Worm (Caenorhabditis elegans): ENCODE measurements around the gene K02C4.3.

Gene K02C4.3

DNA sequence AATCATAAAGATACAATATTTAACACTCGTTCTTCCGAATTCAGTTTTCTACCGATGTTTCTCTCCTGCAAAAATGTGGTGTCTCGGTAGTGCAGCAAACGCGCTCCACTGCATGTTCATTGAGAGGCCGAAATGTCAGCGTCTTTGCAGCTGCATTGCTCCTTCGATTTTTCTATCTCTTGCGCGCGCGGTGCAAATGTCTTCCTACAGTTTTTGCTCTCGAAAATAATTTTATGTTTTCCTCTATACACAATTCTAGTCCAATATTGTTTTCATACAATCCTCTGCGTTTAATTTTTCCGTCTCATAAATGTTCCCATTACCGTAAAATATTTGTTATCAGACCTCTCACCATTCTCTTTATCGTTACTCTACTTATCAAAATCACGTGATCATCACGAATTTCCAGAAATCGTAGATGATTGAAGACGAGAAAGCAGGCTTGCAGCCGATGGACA lies 24.3 kb downstream of the K02C4.3 start, which contains the start of gene ufd-2:
Gene ufd-2, plus strand, starts transcription at position 408 of the 458 bp plus-strand sequence.
- no peak for TF ChIP-seq unc-62 (GFP tag; optimal IDR thresholded peaks at IDR 0.05)

DNA sequence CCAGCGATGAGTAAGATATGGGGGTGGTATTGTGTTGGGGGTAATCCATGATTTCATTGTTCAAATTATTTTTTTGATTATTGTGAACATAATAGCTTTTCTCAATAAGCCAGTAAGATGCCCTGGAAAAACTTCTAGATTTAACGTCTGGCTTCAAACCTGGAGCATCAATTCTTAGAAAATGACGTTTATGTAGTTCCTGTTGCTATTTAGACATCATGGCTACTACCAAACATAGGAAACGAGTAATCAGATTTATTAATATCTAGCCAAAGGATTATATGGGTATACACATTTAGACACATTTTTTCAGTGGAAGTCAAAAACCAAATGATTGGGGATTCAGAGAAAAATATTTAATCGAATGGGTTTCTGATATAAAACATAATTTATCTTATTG lies 27.1 kb downstream of the K02C4.3 start:
- TF ChIP-seq unc-62 (GFP tag; optimal IDR thresholded peaks at IDR 0.05) = no peak

DNA sequence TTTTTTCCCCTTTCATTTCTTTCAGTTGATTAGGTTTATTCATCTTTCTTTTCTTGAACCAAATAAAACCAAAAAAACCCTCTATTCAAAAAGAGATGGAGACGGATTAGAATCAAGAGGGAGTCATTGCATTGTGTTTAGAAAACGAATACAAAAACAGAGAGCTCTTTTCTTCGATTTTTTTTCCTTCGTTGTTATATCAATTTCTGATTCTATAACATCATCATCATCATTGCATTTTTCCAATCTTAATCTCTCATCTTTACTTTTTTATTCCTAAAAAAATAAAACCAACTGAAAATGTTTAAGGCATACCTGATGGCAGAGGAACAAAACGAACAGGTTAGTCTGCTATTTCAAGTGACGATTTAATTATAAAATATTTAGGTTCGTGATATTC lies 27.9 kb downstream of the K02C4.3 start, which contains the start of gene T05H10.8:
Gene T05H10.8, plus strand, starts transcription at position 301 of the 400 bp plus-strand sequence.
- no peak for TF ChIP-seq unc-62 (GFP tag; optimal IDR thresholded peaks at IDR 0.05)

DNA sequence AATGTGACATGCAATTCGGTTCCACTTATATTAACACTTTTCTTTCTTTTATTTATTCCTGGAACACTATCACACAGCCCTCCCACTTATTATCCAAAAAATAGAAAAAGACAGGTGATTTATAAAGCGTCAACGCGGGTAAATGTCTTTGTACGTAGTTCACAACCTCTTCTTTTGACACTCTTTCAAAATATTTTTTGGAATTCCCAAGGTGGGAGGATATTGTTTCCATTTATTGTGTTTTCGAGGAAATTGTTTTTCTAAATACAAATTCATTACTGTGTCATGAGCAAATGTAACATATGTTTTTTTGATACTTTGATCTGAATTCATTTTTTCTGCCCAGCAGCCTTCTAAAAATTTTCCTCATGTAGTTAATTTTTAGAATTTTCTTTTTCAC lies 28.7 kb downstream of the K02C4.3 start:
- TF ChIP-seq unc-62 (GFP tag; optimal IDR thresholded peaks at IDR 0.05) = no peak

DNA sequence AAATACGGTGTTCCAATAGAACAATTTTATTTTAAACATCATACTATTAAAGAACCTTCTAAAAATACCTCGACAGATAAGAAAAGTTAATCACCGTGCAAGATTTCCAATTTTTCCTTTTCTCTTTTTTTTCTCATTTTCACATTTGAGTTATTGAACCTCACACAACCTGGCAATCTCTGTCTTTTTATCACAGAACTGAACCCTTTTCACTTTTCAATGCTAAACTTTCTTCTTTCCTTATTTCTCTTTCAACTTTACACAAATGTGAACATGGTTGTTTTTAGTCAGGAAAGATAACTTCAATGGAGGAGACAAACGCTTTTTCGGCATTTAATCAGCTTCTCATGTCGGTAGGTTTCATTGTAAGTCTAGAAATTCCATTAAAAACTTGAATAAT lies 33.8 kb downstream of the K02C4.3 start, which contains the start of gene T05H10.4:
Gene T05H10.4, plus strand, starts transcription at position 301 of the 400 bp plus-strand sequence.
- no peak for TF ChIP-seq unc-62 (GFP tag; optimal IDR thresholded peaks at IDR 0.05)

DNA sequence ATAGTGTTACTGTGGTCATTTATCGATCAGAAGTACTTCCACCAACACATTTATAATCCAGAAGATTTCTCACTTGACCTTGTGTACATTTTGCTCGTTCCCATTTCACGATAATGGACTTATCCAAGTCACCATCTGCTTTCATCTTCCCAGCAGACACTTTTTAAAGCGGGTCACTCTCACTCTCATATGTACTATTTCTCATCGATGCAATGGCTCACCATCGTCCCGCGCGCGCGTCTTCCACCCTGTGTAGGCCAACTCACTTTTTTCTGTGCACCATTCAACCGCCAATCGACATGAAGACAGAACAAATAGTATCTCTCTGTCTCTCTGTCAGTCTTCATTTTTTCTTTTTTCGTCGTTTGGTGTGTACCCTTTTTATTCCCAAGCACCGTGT lies 34.5 kb downstream of the K02C4.3 start:
- no peak for TF ChIP-seq unc-62 (GFP tag; optimal IDR thresholded peaks at IDR 0.05)

DNA sequence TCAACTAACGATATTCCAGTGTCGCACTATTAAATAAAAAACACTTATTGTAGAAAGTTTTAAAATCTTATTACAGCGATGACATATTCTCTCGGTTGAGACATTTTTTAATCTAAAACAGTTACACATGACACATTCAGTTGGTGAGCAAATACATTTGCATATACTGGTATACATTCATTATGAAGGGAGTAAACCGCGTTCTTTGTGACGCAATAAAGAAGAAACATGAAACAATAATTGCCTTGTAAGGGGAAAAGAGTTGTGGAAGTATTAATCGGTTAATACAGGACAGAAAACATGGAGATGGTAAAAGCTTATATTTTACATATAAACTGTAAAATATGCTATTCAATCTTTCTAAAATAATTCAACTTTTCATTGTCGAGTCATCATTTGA lies 35.3 kb downstream of the K02C4.3 start:
- no peak for TF ChIP-seq unc-62 (GFP tag; optimal IDR thresholded peaks at IDR 0.05)

DNA sequence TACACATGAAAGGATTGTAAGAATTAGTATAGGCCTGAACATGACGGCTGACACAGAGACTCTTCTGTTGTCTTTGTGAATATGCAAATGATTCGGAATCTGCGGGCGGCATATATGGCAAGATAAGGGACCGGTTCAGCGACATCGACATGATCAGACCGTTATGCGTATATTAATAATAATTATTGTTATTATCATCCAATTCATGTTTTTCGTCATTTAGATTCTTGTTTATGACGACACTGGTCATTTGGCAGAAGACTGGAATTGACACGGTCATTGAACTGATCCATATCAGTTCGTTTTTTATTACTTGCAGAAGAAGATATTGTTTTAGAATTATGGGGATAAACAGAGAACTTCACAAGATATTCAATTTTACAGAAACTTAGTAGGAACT lies 36.2 kb downstream of the K02C4.3 start, which contains the start of gene mtre-1:
Gene mtre-1, minus strand, starts transcription at position 101 of the 400 bp plus-strand sequence.
- TF ChIP-seq unc-62 (GFP tag; optimal IDR thresholded peaks at IDR 0.05) = no peak

DNA sequence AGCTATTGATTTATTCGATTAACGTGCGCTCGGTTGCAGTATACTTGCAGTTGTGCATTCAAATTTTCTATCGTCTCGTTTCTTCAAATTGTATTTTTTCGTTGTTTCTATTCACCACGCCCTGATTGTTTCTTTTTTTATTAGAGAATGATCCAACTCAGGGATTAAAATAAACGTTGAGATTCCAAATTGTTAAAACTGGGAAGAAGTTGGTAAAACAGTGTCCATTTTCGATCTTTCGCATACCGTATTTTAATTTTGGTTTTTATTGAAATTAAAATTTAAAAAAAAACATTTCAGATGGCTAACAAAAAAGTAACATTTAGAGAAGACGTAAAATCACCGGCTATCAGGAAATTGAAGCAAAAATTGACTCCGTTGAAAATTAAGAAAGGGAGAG lies 39.4 kb downstream of the K02C4.3 start, which contains the start of gene apn-1:
Gene apn-1, plus strand, starts transcription at position 301 of the 400 bp plus-strand sequence.
- TF ChIP-seq unc-62 (GFP tag; optimal IDR thresholded peaks at IDR 0.05) = no peak

DNA sequence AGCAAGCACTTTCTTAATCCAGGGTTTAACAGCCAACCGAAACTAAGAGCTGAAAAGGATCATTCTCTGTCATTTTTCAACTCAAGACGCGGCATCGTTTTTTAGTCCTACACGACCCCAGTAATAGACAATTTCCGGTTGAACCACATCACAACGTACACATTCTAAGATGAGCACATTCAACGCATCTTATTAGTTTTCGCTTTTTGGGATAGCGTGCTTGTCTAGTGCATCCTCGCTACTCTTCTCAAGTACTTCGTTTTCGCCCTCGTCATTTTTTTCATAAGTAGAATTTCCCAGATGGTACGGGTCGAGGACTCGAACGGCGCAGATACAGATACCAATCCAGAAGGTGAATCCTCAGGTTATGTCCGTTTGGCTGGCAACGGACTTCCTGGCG lies 44.4 kb downstream of the K02C4.3 start, which contains the start of gene T05H10.1:
Gene T05H10.1, plus strand, starts transcription at position 301 of the 400 bp plus-strand sequence.
- TF ChIP-seq unc-62 (GFP tag; optimal IDR thresholded peaks at IDR 0.05) = no peak

DNA sequence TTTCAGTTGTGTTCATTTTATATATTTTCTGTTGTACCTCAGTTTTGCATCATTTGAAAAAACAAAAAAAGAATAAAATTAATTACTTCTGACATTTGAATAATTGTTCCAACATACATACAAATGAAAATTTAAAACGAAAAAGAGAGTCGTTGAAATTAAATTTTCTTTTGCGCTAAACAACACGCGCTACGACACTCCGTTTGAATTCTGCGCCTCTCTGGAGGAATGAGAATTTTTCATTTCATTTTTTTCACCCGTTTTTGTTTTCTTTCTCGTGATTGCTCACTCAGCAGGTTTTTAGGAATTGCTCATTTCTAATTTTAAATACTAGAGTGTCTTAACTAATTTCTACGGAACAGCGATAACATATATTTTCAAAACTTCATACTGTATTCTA lies 45.0 kb downstream of the K02C4.3 start:
- no peak for TF ChIP-seq unc-62 (GFP tag; optimal IDR thresholded peaks at IDR 0.05)

DNA sequence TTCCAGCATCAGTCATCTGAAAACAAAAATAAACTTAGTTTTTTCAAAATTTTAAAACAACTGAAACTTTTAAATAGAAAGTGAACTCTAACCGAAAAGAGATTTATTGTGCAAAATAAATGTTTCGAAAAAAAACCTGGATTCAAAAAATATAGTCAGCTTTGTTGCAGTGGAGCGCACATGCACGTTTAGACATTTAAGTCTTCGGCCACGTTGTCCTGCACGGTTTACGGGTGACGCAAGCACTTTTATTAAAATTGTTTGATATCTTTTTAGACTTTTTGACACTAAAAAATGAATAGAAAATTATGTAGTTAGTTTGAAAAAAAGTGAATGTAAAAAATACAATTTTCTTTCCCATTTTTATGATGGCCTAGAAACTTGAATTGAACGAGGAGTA lies 47.2 kb downstream of the K02C4.3 start, which contains the start of the genes ubh-4 and algn-6:
Gene ubh-4, minus strand, starts transcription at position 182 of the 400 bp plus-strand sequence.
Gene algn-6, plus strand, starts transcription at position 387 of the 400 bp plus-strand sequence.
- TF ChIP-seq unc-62 (GFP tag; optimal IDR thresholded peaks at IDR 0.05) = no peak

DNA sequence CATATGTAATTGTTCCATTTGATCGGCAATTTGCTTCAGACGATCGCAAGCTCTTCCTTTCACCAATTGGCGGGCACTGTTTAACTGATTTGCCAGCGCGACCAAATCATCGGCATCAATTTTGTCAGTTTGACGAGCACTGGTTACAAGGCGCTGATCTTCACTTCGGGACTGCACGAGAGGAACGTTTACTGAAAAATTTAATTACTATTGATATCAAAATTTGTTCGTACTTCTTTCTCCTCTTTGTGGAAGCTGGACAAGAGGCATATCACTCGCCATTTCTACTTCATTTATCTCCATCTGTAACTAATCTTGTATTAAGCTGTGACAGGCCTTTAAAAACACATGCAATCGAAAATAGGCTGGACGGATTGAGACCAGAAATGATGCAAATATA lies 48.8 kb downstream of the K02C4.3 start, which contains the start of gene C08B11.9:
Gene C08B11.9, minus strand, starts transcription at position 307 of the 400 bp plus-strand sequence.
- no peak for TF ChIP-seq unc-62 (GFP tag; optimal IDR thresholded peaks at IDR 0.05)

DNA sequence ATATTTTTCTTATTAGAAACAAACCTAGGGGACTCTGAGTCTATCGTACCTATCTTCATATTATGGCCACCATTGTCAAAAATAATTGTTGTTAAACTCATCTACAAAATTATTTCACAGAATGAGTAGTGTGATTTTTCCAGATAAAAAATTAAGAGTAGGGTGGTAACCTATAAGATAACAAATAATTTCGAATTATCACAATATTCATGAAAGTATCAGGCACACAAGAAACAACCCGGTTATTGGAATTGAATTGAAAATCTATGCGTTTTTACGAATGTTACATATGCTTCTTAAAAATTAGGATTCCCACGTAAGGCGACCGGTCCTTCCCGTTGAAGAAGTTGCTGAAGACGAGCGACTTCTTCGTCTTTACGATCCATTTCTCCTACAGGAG lies 49.4 kb downstream of the K02C4.3 start, which contains the start of gene arp-6:
Gene arp-6, minus strand, starts transcription at position 101 of the 400 bp plus-strand sequence.
- no peak for TF ChIP-seq unc-62 (GFP tag; optimal IDR thresholded peaks at IDR 0.05)

DNA sequence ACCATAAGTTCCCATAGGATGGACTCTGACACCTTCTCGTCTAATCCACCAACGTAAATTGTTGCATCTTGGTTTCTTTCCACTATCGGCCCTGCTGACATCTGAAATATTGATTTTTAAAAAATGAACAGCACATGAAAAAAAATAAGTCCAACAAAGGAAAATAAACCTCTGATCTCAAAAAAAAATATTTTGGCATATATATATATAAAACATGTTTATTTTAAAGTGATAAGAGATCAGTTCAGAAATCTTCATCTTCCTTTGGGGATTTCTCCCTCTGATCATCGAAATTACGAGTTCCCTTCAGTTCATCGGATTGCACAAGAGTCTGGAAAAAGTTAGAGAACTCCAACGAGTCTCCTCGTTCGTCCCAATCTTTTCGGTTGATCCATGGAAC lies 51.0 kb downstream of the K02C4.3 start, which contains the start of gene sap-49:
Gene sap-49, minus strand, starts transcription at position 101 of the 400 bp plus-strand sequence.
- no peak for TF ChIP-seq unc-62 (GFP tag; optimal IDR thresholded peaks at IDR 0.05)

DNA sequence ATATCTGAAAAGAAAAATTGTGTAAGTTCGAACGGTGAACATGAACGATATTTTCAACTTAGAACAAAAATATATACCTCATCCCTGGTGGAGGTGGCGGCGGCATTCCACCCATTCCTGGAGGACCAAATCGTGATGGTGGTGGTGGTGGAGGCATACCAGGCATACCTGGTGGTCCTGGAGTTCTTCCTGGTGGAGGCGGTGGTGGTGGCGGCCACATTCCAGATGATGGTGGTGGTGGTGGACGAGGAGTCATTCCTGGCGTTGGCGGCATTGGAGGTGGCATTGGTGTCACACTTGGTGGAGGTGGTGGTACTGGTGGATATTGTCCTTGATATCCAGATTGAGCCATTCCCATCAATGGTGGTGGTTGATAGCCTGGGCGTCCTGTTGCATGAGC lies 52.0 kb downstream of the K02C4.3 start:
- no peak for TF ChIP-seq unc-62 (GFP tag; optimal IDR thresholded peaks at IDR 0.05)

DNA sequence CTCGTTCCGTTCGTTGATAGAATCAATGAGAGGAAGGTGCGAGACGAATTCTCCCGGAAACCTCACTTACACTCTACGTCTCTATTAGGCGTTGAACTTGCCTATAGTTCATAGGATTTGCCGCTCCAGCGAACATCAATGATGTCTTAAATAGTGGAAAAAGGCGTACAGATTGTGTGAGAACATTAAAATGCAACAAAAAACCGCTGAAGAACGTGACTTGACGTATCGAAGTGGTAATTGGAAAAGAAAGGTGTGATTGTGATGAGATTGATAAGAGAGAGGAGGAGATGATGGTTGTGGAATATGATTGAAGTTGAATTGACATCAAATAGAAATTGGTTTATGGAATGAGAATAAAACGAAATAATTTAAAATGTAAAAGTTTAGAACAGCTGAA lies 52.6 kb downstream of the K02C4.3 start:
- no peak for TF ChIP-seq unc-62 (GFP tag; optimal IDR thresholded peaks at IDR 0.05)
